Worm (Caenorhabditis elegans) whole organism, L2 larva: ENCODE measurements around the gene Y75B12B.11.

Experiments
- C34F6.9 ChIP-seq: fragments of 150-350 bp; optimal IDR thresholded peaks from 2 replicates; lab custom pipeline; 2014; ENCODE audit warnings: missing biosample characterization, missing genetic modification characterization
- F13H6.1 ChIP-seq: sonication (generic microtip); optimal IDR thresholded peaks from 2 replicates; lab custom pipeline; 2016; ENCODE audit warnings: missing genetic modification characterization, missing compliant biosample characterization
- R02D3.7 ChIP-seq: fragments of 150-350 bp; optimal IDR thresholded peaks from 2 replicates; lab custom pipeline; 2014; ENCODE audit warnings: missing biosample characterization, missing genetic modification characterization
- Y55F3AM.14 ChIP-seq: fragments of 200-800 bp; sonication (Bioruptor generic); optimal IDR thresholded peaks from 2 replicates; lab custom pipeline; 2018; ENCODE audit warnings: mild to moderate bottlenecking, missing genetic modification characterization, missing compliant biosample characterization
- ZK546.5 ChIP-seq: sonication (generic microtip); optimal IDR thresholded peaks from 2 replicates; lab custom pipeline; 2017; ENCODE audit warnings: missing biosample characterization, missing genetic modification characterization
- alr-1 ChIP-seq: fragments of 150-350 bp; optimal IDR thresholded peaks from 2 replicates; lab custom pipeline; 2014; ENCODE audit warnings: missing biosample characterization, missing genetic modification characterization
- aly-2 ChIP-seq: fragments of 150-350 bp; optimal IDR thresholded peaks from 2 replicates; lab custom pipeline; 2014; ENCODE audit warnings: missing biosample characterization, missing genetic modification characterization
- ama-1 ChIP-seq: fragments of 150-350 bp; optimal IDR thresholded peaks from 2 replicates; lab custom pipeline; 2018; ENCODE audit warnings: inconsistent platforms
- blmp-1 ChIP-seq: sonication (generic microtip); optimal IDR thresholded peaks from 2 replicates; lab custom pipeline; 2017; ENCODE audit warnings: missing genetic modification characterization, mild to moderate bottlenecking, missing compliant biosample characterization, antibody characterized with exemption, moderate library complexity; ENCODE audit not compliant: insufficient read depth
- ceh-16 ChIP-seq: fragments of 150-350 bp; optimal IDR thresholded peaks from 2 replicates; lab custom pipeline; 2014; ENCODE audit warnings: missing biosample characterization, missing genetic modification characterization
- ceh-82 ChIP-seq: fragments of 150-350 bp; optimal IDR thresholded peaks from 2 replicates; lab custom pipeline; 2014; ENCODE audit warnings: missing biosample characterization, missing genetic modification characterization
- crh-2 ChIP-seq: sonication (generic microtip); optimal IDR thresholded peaks from 2 replicates; lab custom pipeline; 2017; ENCODE audit warnings: missing biosample characterization, missing genetic modification characterization
- dmd-4 ChIP-seq: sonication (generic microtip); optimal IDR thresholded peaks from 2 replicates; lab custom pipeline; 2017; ENCODE audit warnings: missing biosample characterization, missing genetic modification characterization
- egl-27 ChIP-seq: sonication (generic microtip); optimal IDR thresholded peaks from 3 replicates; lab custom pipeline; 2017; ENCODE audit warnings: missing biosample characterization, missing genetic modification reagents, missing genetic modification characterization
- elt-1 ChIP-seq: fragments of 150-350 bp; optimal IDR thresholded peaks from 2 replicates; lab custom pipeline; 2014; ENCODE audit warnings: missing biosample characterization, missing genetic modification characterization
- elt-3 ChIP-seq: sonication (generic microtip); optimal IDR thresholded peaks from 2 replicates; lab custom pipeline; 2017; ENCODE audit warnings: missing biosample characterization, missing genetic modification characterization
- fos-1 ChIP-seq: fragments of 150-350 bp; optimal IDR thresholded peaks from 2 replicates; lab custom pipeline; 2014; ENCODE audit warnings: missing biosample characterization, missing genetic modification characterization
- gmeb-1 ChIP-seq: fragments of 150-350 bp; optimal IDR thresholded peaks from 2 replicates; lab custom pipeline; 2014; ENCODE audit warnings: missing biosample characterization, missing genetic modification characterization
- lin-11 ChIP-seq: fragments of 150-350 bp; sonication (generic microtip); optimal IDR thresholded peaks from 2 replicates; lab custom pipeline; 2014; ENCODE audit warnings: missing biosample characterization, missing genetic modification characterization, inconsistent platforms, mixed read lengths
- lin-13 ChIP-seq: fragments of 150-350 bp; optimal IDR thresholded peaks from 2 replicates; lab custom pipeline; 2014; ENCODE audit warnings: missing biosample characterization, missing genetic modification reagents, missing genetic modification characterization
- lin-39 ChIP-seq: fragments of 150-350 bp; optimal IDR thresholded peaks from 2 replicates; lab custom pipeline; 2014; ENCODE audit warnings: missing biosample characterization, missing genetic modification reagents, missing genetic modification characterization
- lsy-2 ChIP-seq, 2 experiments: fragments of 150-350 bp in 1 of 2; sonication (generic microtip) in 1 of 2; optimal IDR thresholded peaks; 2 replicates each; lab custom pipeline; 2014 to 2017; ENCODE audit warnings: missing biosample characterization in 2 of 2, missing genetic modification characterization in 2 of 2
- mab-5 ChIP-seq: fragments of 150-350 bp; optimal IDR thresholded peaks from 2 replicates; lab custom pipeline; 2014; ENCODE audit warnings: missing biosample characterization, missing genetic modification characterization
- mbf-1 ChIP-seq: sonication (generic microtip); optimal IDR thresholded peaks from 2 replicates; lab custom pipeline; 2017; ENCODE audit warnings: missing biosample characterization, missing genetic modification characterization
- mdl-1 ChIP-seq, 2 experiments: fragments of 150-350 bp in 1 of 2; sonication (generic microtip) in 1 of 2; optimal IDR thresholded peaks; 2 replicates each; lab custom pipeline; 2017; ENCODE audit warnings: missing biosample characterization in 2 of 2, missing genetic modification characterization in 2 of 2
- nhr-10 ChIP-seq: sonication (generic microtip); optimal IDR thresholded peaks from 2 replicates; lab custom pipeline; 2017; ENCODE audit warnings: missing biosample characterization, missing genetic modification characterization
- nhr-11 ChIP-seq: fragments of 150-350 bp; optimal IDR thresholded peaks from 2 replicates; lab custom pipeline; 2014; ENCODE audit warnings: missing biosample characterization, missing genetic modification characterization
- nhr-12 ChIP-seq: fragments of 150-350 bp; optimal IDR thresholded peaks from 2 replicates; lab custom pipeline; 2014; ENCODE audit warnings: missing biosample characterization, missing genetic modification characterization
- nhr-129 ChIP-seq: fragments of 150-350 bp; optimal IDR thresholded peaks from 2 replicates; lab custom pipeline; 2014; ENCODE audit warnings: missing biosample characterization, missing genetic modification characterization
- nhr-21 ChIP-seq: fragments of 150-350 bp; optimal IDR thresholded peaks from 2 replicates; lab custom pipeline; 2014; ENCODE audit warnings: missing biosample characterization, missing genetic modification characterization
- nhr-23 ChIP-seq: fragments of 150-350 bp; optimal IDR thresholded peaks from 2 replicates; lab custom pipeline; 2014; ENCODE audit warnings: missing biosample characterization, missing genetic modification reagents, missing genetic modification characterization
- nhr-237 ChIP-seq: fragments of 150-350 bp; optimal IDR thresholded peaks from 2 replicates; lab custom pipeline; 2014; ENCODE audit warnings: missing biosample characterization, missing genetic modification characterization
- nhr-25 ChIP-seq: fragments of 150-350 bp; sonication (generic microtip); optimal IDR thresholded peaks from 3 replicates; lab custom pipeline; 2014; ENCODE audit warnings: missing biosample characterization, missing genetic modification characterization
- nhr-6 ChIP-seq: fragments of 150-350 bp; optimal IDR thresholded peaks from 2 replicates; lab custom pipeline; 2014; ENCODE audit warnings: missing biosample characterization, missing genetic modification characterization
- nhr-77 ChIP-seq: fragments of 150-350 bp; optimal IDR thresholded peaks from 2 replicates; lab custom pipeline; 2014; ENCODE audit warnings: missing biosample characterization, missing genetic modification characterization
- peb-1 ChIP-seq: fragments of 150-350 bp; optimal IDR thresholded peaks from 2 replicates; lab custom pipeline; 2014; ENCODE audit warnings: missing biosample characterization, missing genetic modification characterization
- sem-4 ChIP-seq: fragments of 150-350 bp; optimal IDR thresholded peaks from 2 replicates; lab custom pipeline; 2014; ENCODE audit warnings: missing biosample characterization, missing genetic modification reagents, missing genetic modification characterization
- skn-1 ChIP-seq: sonication (generic microtip); optimal IDR thresholded peaks from 2 replicates; lab custom pipeline; 2017; ENCODE audit warnings: missing biosample characterization, missing genetic modification characterization
- sma-3 ChIP-seq: sonication (generic microtip); optimal IDR thresholded peaks from 2 replicates; lab custom pipeline; 2016; ENCODE audit warnings: missing genetic modification reagents, missing genetic modification characterization, missing compliant biosample characterization
- sma-9 ChIP-seq, 2 experiments: fragments of 150-350 bp in 1 of 2; sonication (generic microtip) in 1 of 2; optimal IDR thresholded peaks; 2 replicates each; lab custom pipeline; 2014 to 2016; ENCODE audit warnings: missing genetic modification characterization in 2 of 2, mild to moderate bottlenecking in 1 of 2, missing biosample characterization in 1 of 2, missing compliant biosample characterization in 1 of 2, missing genetic modification reagents in 1 of 2, moderate library complexity in 1 of 2
- snpc-4 ChIP-seq: fragments of 150-350 bp; optimal IDR thresholded peaks from 2 replicates; lab custom pipeline; 2014; ENCODE audit warnings: missing biosample characterization, missing genetic modification characterization
- unc-39 ChIP-seq: fragments of 150-350 bp; optimal IDR thresholded peaks from 2 replicates; lab custom pipeline; 2014; ENCODE audit warnings: missing biosample characterization, missing genetic modification characterization
- unc-55 ChIP-seq: fragments of 150-350 bp; sonication (generic microtip); optimal IDR thresholded peaks from 3 replicates; lab custom pipeline; 2014; ENCODE audit warnings: missing biosample characterization, missing genetic modification reagents, missing genetic modification characterization
- unc-62 ChIP-seq: fragments of 150-350 bp; optimal IDR thresholded peaks from 2 replicates; lab custom pipeline; 2014; ENCODE audit warnings: missing biosample characterization, missing genetic modification reagents, missing genetic modification characterization
- zag-1 ChIP-seq: fragments of 150-350 bp; optimal IDR thresholded peaks from 2 replicates; lab custom pipeline; 2014; ENCODE audit warnings: missing biosample characterization, missing genetic modification characterization
- ztf-1 ChIP-seq: fragments of 200-800 bp; sonication (Bioruptor generic); conservative IDR thresholded peaks from 2 replicates; pipeline ENCODE4 v1.3.6; 2022; ENCODE audit warnings: missing genetic modification characterization, missing compliant biosample characterization
- ztf-11 ChIP-seq: sonication (generic microtip); optimal IDR thresholded peaks from 2 replicates; lab custom pipeline; 2017; ENCODE audit warnings: missing biosample characterization, missing genetic modification characterization
- ztf-4 ChIP-seq: fragments of 150-350 bp; optimal IDR thresholded peaks from 2 replicates; lab custom pipeline; 2014; ENCODE audit warnings: missing biosample characterization, missing genetic modification characterization

Y75B12B.11 gene

DNA sequence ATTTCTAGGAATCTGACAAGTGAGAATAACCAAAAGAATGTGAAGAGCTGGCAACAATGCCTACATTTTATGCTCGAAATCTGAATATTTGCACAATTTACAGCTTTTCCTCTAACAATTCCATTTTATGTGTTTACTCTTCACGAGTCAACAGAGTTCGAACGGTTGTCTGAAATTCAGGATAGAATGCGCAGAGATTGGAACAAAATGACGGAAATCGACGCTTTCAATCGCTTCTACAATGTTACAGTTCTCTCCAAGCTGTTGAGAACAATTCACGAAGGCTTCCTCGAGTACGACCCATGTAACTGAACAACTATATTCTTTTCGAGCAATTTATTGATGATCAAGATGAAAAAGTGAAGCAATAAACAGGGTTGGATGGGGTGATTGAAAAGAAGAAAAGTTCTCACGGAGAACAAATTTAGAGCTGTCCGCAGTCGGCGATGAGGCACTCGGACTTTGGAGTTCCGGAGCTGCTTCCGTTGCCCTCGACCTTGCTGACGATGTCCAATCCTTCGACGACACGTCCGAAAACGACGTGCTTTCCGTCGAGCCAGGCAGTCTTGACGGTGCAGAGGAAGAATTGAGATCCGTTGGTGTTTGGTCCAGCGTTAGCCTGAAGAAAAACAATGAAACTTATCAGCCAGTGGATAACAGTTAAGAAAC lies 4.7 kb upstream of the Y75B12B.11 start, which contains the start of gene Y75B12B.3:
Gene Y75B12B.3, minus strand, starts transcription at position 21 of the 669 bp plus-strand sequence.
- TF ChIP-seq ama-1 (lab: Kevin White, UChicago) (peak; percentile 75), blmp-1 (tag; lab: Kevin White, UChicago) (no peak), lsy-2 (tag; optimal IDR thresholded peaks at IDR 0.05; lab: Kevin White, UChicago) (peak in 1 of 2 experiments; percentile 29)

DNA sequence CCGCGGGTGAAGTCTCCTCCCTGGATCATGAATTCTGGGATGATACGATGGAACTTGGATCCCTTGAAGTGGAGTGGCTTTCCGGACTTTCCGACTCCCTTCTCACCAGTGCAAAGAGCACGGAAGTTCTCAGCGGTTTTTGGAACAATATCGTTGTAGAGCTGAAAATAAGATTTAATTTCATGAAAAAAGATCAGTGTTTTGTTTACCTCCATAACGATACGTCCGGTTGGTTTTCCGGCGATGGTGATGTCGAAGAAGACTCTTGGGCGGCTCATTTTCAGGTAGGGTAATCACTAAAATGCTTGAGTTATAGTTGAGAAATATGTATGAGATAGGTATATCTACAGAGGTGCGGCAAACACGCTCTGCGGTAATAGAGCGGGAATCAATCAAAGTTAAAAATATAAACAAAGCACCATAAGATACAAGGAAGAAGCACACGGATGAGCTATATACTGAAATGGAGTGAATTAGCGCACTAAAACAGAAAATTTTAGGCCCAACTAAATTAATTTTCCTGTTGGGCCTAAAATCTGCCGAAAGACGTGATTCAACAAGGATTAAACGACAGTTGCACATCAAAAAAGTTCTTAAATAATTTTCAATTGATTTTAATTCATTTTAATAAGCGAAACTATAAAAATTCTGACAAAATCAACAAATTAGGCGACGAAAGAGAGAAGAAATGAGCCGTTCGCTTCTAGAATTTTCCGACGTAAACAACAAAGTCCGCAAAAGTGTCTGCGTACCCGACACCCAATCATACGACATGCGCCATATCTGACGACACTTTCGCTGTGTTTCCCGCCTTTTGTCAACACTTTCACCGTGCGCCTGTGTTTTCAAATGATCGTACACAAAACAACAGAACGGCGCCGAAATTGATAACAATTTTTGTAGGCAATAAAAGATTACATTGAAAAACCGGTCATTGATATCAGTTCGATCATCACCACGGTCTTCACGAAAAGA lies 3.7 kb upstream of the Y75B12B.11 start, which contains the start of the genes cyn-7 and bath-36:
Gene cyn-7, minus strand, starts transcription at position 296 of the 975 bp plus-strand sequence.
Gene bath-36, plus strand, starts transcription at position 806 of the 975 bp plus-strand sequence.
- no peak for TF ChIP-seq ztf-1 (GFP tag; lab: Robert Waterston, UW)
- no peak for TF ChIP-seq zag-1 (tag; lab: Kevin White, UChicago)
- no peak for TF ChIP-seq alr-1
- peak; percentile 82 for TF ChIP-seq crh-2 (tag; lab: Kevin White, UChicago)
- TF ChIP-seq nhr-129 (tag; lab: Kevin White, UChicago) = peak; percentile 71
- peak in 1 of 2 experiments; percentile 18 for TF ChIP-seq mdl-1 (tag; optimal IDR thresholded peaks at IDR 0.05; lab: Kevin White, UChicago)
- TF ChIP-seq unc-55 (GFP tag; lab: Kevin White, UChicago) = peak; percentile 67
- TF ChIP-seq sma-9 (GFP tag; optimal IDR thresholded peaks at IDR 0.05; lab: Kevin White, UChicago) = peak; percentile 72
- TF ChIP-seq sma-9 (tag; optimal IDR thresholded peaks at IDR 0.05; lab: Kevin White, UChicago) = no peak
- TF ChIP-seq C34F6.9 (tag; lab: Kevin White, UChicago) = peak; percentile 86
- peak; percentile 24 for TF ChIP-seq sem-4 (tag; lab: Kevin White, UChicago)
- peak; percentile 61 for TF ChIP-seq nhr-21 (tag; lab: Kevin White, UChicago)
- TF ChIP-seq snpc-4 (tag; lab: Kevin White, UChicago) = peak; percentile 28
- TF ChIP-seq blmp-1 (tag; lab: Kevin White, UChicago) = peak; percentile 86
- TF ChIP-seq lin-13 = peak; percentile 70
- TF ChIP-seq sma-3 (GFP tag; lab: Kevin White, UChicago) = peak; percentile 88
- no peak for TF ChIP-seq peb-1
- TF ChIP-seq nhr-25 = peak; percentile 75
- TF ChIP-seq elt-3 (tag; lab: Kevin White, UChicago) = no peak
- TF ChIP-seq Y55F3AM.14 (GFP tag; lab: Kevin White, UChicago) = no peak
- no peak for TF ChIP-seq lin-39
- no peak for TF ChIP-seq skn-1 (tag; lab: Kevin White, UChicago)
- TF ChIP-seq ama-1 (lab: Kevin White, UChicago) = no peak
- no peak for TF ChIP-seq unc-39
- TF ChIP-seq unc-62 (GFP tag; lab: Kevin White, UChicago) = no peak
- no peak for TF ChIP-seq nhr-23 (tag; lab: Kevin White, UChicago)
- TF ChIP-seq dmd-4 = no peak
- no peak for TF ChIP-seq mbf-1 (tag; lab: Kevin White, UChicago)
- peak; percentile 34 for TF ChIP-seq ztf-4 (tag; lab: Kevin White, UChicago)
- peak; percentile 86 for TF ChIP-seq gmeb-1 (tag; lab: Kevin White, UChicago)
- TF ChIP-seq fos-1 (tag; lab: Kevin White, UChicago) = peak; percentile 89
- TF ChIP-seq aly-2 = no peak
- peak; percentile 70 for TF ChIP-seq egl-27 (tag; lab: Kevin White, UChicago)
- no peak for TF ChIP-seq lin-11
- TF ChIP-seq ceh-16 (tag; lab: Kevin White, UChicago) = no peak
- TF ChIP-seq nhr-237 (tag; lab: Kevin White, UChicago) = no peak
- TF ChIP-seq nhr-6 (tag; lab: Kevin White, UChicago) = no peak
- no peak for TF ChIP-seq nhr-12 (tag; lab: Kevin White, UChicago)
- TF ChIP-seq mab-5 (tag; lab: Kevin White, UChicago) = peak; percentile 3
- peak; percentile 9 for TF ChIP-seq R02D3.7
- TF ChIP-seq ceh-82 = no peak
- no peak for TF ChIP-seq ZK546.5
- no peak for TF ChIP-seq ztf-11 (tag; lab: Kevin White, UChicago)
- peak; percentile 78 for TF ChIP-seq F13H6.1 (tag; lab: Kevin White, UChicago)
- TF ChIP-seq nhr-77 (tag; lab: Kevin White, UChicago) = no peak
- no peak for TF ChIP-seq nhr-10 (tag; lab: Kevin White, UChicago)
- peak; percentile 71 to 87 for TF ChIP-seq lsy-2 (tag; optimal IDR thresholded peaks at IDR 0.05; lab: Kevin White, UChicago)
- TF ChIP-seq nhr-11 (tag; lab: Kevin White, UChicago) = no peak
- no peak for TF ChIP-seq elt-1
